Worm (Caenorhabditis elegans): ENCODE results near the gene kbp-1.

The kbp-1 gene

ce11 chrIII:6822790-6823189 lies 46.6 kb upstream of the kbp-1 start:
- TF ChIP-seq nhr-102 (tag; optimal IDR thresholded peaks at IDR 0.05) (no peak), ceh-28 (tag; optimal IDR thresholded peaks at IDR 0.05) (no peak), arid-1 (GFP tag; conservative IDR thresholded peaks at IDR 0.05) (no peak), mxl-2 (GFP tag; conservative IDR thresholded peaks at IDR 0.05) (no peak), pha-4 (GFP tag; IDR thresholded peaks at IDR 0.05) (no peak), pha-4 (tag; optimal IDR thresholded peaks at IDR 0.05) (no peak), rbr-2 (tag; optimal IDR thresholded peaks at IDR 0.05) (no peak)

ce11 chrIII:6826137-6826536 lies 43.3 kb upstream of the kbp-1 start:
- TF ChIP-seq mdl-1 (tag; optimal IDR thresholded peaks at IDR 0.05) (no peak), duxl-1 (tag; optimal IDR thresholded peaks at IDR 0.05; ENCODE audit: poor library complexity) (no peak)

- no peak for TF ChIP-seq daf-8 (GFP tag; IDR thresholded peaks at IDR 0.05)
- TF ChIP-seq unc-62 (GFP tag; optimal IDR thresholded peaks at IDR 0.05 in 1 of 2): peak in 1 of 2 experiments; percentile 45
- TF ChIP-seq unc-62 (tag; optimal IDR thresholded peaks at IDR 0.05): no peak
- TF ChIP-seq nhr-28 (tag; optimal IDR thresholded peaks at IDR 0.05): no peak
- TF ChIP-seq jun-1 (tag; optimal IDR thresholded peaks at IDR 0.05): no peak
- no peak for TF ChIP-seq lin-38 (GFP tag; IDR thresholded peaks at IDR 0.05)
- peak; percentile 47 for TF ChIP-seq aha-1 (tag)
- no peak for TF ChIP-seq nhr-102 (tag; optimal IDR thresholded peaks at IDR 0.05)
Measured at ce11 chrIII:6831312-6831711, 38.1 kb upstream of the kbp-1 start.

ce11 chrIII:6837320-6837719 lies 32.1 kb upstream of the kbp-1 start:
- TF ChIP-seq ctbp-1 (GFP tag; IDR thresholded peaks at IDR 0.05) (no peak), ZK337.2 (GFP tag; IDR thresholded peaks at IDR 0.05) (no peak), nhr-10 (tag; optimal IDR thresholded peaks at IDR 0.05) (no peak), vab-7 (GFP tag; IDR thresholded peaks at IDR 0.05) (no peak), nhr-237 (tag; optimal IDR thresholded peaks at IDR 0.05) (no peak), dve-1 (tag; optimal IDR thresholded peaks at IDR 0.05; ENCODE audit: insufficient read depth) (no peak), rbr-2 (tag; optimal IDR thresholded peaks at IDR 0.05) (no peak), T26A8.4 (GFP tag; IDR thresholded peaks at IDR 0.05) (no peak), unc-39 (tag; optimal IDR thresholded peaks at IDR 0.05) (no peak), daf-16 (GFP tag; optimal IDR thresholded peaks at IDR 0.05) (no peak), daf-16 (tag; optimal IDR thresholded peaks at IDR 0.05) (no peak), unc-130 (GFP tag; optimal IDR thresholded peaks at IDR 0.05) (no peak), dmd-9 (GFP tag; IDR thresholded peaks at IDR 0.05) (no peak), mes-2 (tag; optimal IDR thresholded peaks at IDR 0.05; ENCODE audit: poor library complexity, severe bottlenecking) (no peak), hif-1 (tag; optimal IDR thresholded peaks at IDR 0.05) (no peak), gei-8 (GFP tag; optimal IDR thresholded peaks at IDR 0.05) (no peak), lir-3 (tag; optimal IDR thresholded peaks at IDR 0.05) (no peak), lin-29 (GFP tag; IDR thresholded peaks at IDR 0.05) (no peak), ceh-28 (tag; optimal IDR thresholded peaks at IDR 0.05) (no peak), aly-2 (tag; optimal IDR thresholded peaks at IDR 0.05) (no peak)

- TF ChIP-seq tag-97 (GFP tag; IDR thresholded peaks at IDR 0.05) (no peak), unc-62 (GFP tag; optimal IDR thresholded peaks at IDR 0.05 in 1 of 2) (peak in 1 of 2 experiments; percentile 94), unc-62 (tag; optimal IDR thresholded peaks at IDR 0.05) (no peak)
Measured at ce11 chrIII:6839091-6839490, 30.3 kb upstream of the kbp-1 start.
